Worm (Caenorhabditis elegans) whole organism, L1 larva: ENCODE results near the gene T07E3.3.

Experiments
- aha-1 ChIP-seq: fragments of 150-350 bp; optimal IDR thresholded peaks from 2 replicates; lab custom pipeline; 2014; ENCODE audit warnings: missing biosample characterization, missing genetic modification characterization
- egl-27 ChIP-seq, 2 experiments: fragments of 150-350 bp in 1 of 2; sonication (generic microtip); optimal IDR thresholded peaks; 3 replicates each; lab custom pipeline; 2017 to 2018; ENCODE audit warnings: missing biosample characterization in 2 of 2, missing genetic modification characterization in 2 of 2, missing genetic modification reagents in 2 of 2
- fos-1 ChIP-seq: fragments of 150-350 bp; optimal IDR thresholded peaks from 2 replicates; lab custom pipeline; 2014; ENCODE audit warnings: missing biosample characterization, missing genetic modification characterization
- lin-39 ChIP-seq: fragments of 150-350 bp; optimal IDR thresholded peaks from 2 replicates; lab custom pipeline; 2014; ENCODE audit warnings: missing biosample characterization, missing genetic modification reagents, missing genetic modification characterization
- lir-3 ChIP-seq: sonication (generic microtip); optimal IDR thresholded peaks from 2 replicates; lab custom pipeline; 2016; ENCODE audit warnings: mild to moderate bottlenecking, missing genetic modification characterization, moderate library complexity, missing compliant biosample characterization; ENCODE audit not compliant: poor library complexity
- nhr-12 ChIP-seq: sonication (generic microtip); optimal IDR thresholded peaks from 2 replicates; lab custom pipeline; 2017; ENCODE audit warnings: missing biosample characterization, missing genetic modification characterization
- zag-1 ChIP-seq: fragments of 150-350 bp; optimal IDR thresholded peaks from 2 replicates; lab custom pipeline; 2014; ENCODE audit warnings: missing biosample characterization, missing genetic modification characterization

DNA sequence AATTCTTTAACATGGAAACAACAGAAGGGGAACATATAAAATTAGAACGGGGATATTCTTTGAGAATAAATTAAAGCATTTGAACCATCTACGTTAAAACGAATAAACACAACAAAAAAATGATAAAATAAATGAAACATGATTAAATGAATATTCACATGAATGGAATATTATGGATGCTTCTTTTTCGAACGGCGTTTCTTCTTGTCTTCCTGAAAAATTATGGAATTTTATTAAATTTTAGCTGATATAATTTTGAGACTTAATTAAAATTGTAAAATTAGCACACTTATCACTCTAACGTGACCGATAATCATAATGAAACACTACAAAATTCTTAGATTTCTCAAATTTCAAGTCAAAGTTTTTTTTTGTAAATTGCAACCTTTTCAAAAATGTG, 3.1 kb upstream of the T07E3.3 start:
- TF ChIP-seq zag-1 (tag; lab: Kevin White, UChicago) (no peak), lir-3 (tag; lab: Kevin White, UChicago) (no peak), aha-1 (tag; lab: Kevin White, UChicago) (no peak), egl-27 (tag; optimal IDR thresholded peaks at IDR 0.05; lab: Kevin White, UChicago) (no peak), fos-1 (tag; lab: Kevin White, UChicago) (no peak), nhr-12 (no peak), lin-39 (tag; lab: Kevin White, UChicago) (peak; percentile 26)
